Worm (Caenorhabditis elegans) whole organism, late embryonic: ENCODE data around the gene ckb-1.

Experiments
- C08G9.2 ChIP-seq: sonication (generic microtip); optimal IDR thresholded peaks from 2 replicates; lab custom pipeline; 2016; ENCODE audit warnings: mild to moderate bottlenecking, missing genetic modification characterization, moderate library complexity, missing compliant biosample characterization
- K09A11.1 ChIP-seq: sonication (generic microtip); optimal IDR thresholded peaks from 2 replicates; lab custom pipeline; 2017; ENCODE audit warnings: antibody characterized with exemption, mild to moderate bottlenecking, missing genetic modification characterization, missing compliant biosample characterization; ENCODE audit not compliant: insufficient read depth
- ama-1 ChIP-seq: fragments of 150-350 bp; optimal IDR thresholded peaks from 2 replicates; lab custom pipeline; 2014
- ceh-24 ChIP-seq: sonication (generic microtip); optimal IDR thresholded peaks from 2 replicates; lab custom pipeline; 2016; ENCODE audit warnings: mild to moderate bottlenecking, missing genetic modification characterization, missing compliant biosample characterization
- ceh-30 ChIP-seq: fragments of 150-350 bp; optimal IDR thresholded peaks from 2 replicates; lab custom pipeline; 2014; ENCODE audit warnings: missing biosample characterization, missing genetic modification characterization
- ceh-45 ChIP-seq: fragments of 200-800 bp; sonication (Bioruptor generic); IDR thresholded peaks from 2 replicates; pipeline ENCODE4 v1.3.6; 2022; ENCODE audit warnings: missing genetic modification reagents, missing genetic modification characterization, missing compliant biosample characterization
- elt-2 ChIP-seq: sonication (generic microtip); optimal IDR thresholded peaks from 2 replicates; lab custom pipeline; 2016; ENCODE audit warnings: missing genetic modification reagents, missing genetic modification characterization, missing compliant biosample characterization
- fkh-10 ChIP-seq: fragments of 150-350 bp; optimal IDR thresholded peaks from 2 replicates; lab custom pipeline; 2014; ENCODE audit warnings: missing biosample characterization, missing genetic modification reagents, missing genetic modification characterization
- hlh-15 ChIP-seq: sonication (generic microtip); optimal IDR thresholded peaks from 2 replicates; lab custom pipeline; 2016; ENCODE audit warnings: missing genetic modification characterization, missing compliant biosample characterization
- hlh-30 ChIP-seq: sonication (generic microtip); optimal IDR thresholded peaks from 2 replicates; lab custom pipeline; 2017; ENCODE audit warnings: antibody characterized with exemption, missing genetic modification characterization, missing compliant biosample characterization; ENCODE audit not compliant: insufficient read depth
- pha-2 ChIP-seq: sonication (generic microtip); optimal IDR thresholded peaks from 2 replicates; lab custom pipeline; 2017; ENCODE audit warnings: mild to moderate bottlenecking, missing genetic modification characterization, missing compliant biosample characterization
- pha-4 ChIP-seq: fragments of 150-350 bp; optimal IDR thresholded peaks from 2 replicates; lab custom pipeline; 2018; ENCODE audit warnings: missing biosample characterization, missing genetic modification reagents, missing genetic modification characterization
- tbx-2 ChIP-seq: sonication (generic microtip); optimal IDR thresholded peaks from 2 replicates; lab custom pipeline; 2016; ENCODE audit warnings: missing genetic modification characterization, missing compliant biosample characterization
- ztf-16 ChIP-seq: sonication (generic microtip); optimal IDR thresholded peaks from 2 replicates; lab custom pipeline; 2017; ENCODE audit warnings: missing genetic modification characterization, missing compliant biosample characterization

DNA sequence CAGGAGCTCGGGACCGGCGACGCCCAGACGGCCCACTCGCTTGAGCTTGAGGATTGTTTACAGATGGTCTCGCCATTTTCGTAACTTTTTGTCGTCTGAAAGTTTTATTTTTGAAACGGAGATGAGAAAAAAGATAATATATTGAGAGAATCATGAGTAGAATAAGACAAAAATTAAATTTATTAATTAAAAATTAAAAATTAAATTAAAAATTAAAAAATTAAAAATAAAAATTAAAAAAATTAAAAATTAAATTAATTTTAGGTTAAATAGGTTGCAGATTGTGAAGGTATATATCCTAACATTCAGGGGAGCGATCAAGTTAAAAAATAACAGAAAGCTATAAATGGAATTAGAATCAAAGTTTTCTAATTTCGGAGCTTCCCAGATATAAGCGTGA, 14.6 kb downstream of the ckb-1 start, which contains the start of gene B0284.3:
- TF ChIP-seq tbx-2 (tag; lab: Kevin White, UChicago) (no peak), C08G9.2 (tag; lab: Kevin White, UChicago) (no peak), ama-1 (lab: Kevin White, UChicago) (no peak), pha-4 (tag; lab: Kevin White, UChicago) (no peak), fkh-10 (GFP tag; lab: Kevin White, UChicago) (no peak), ceh-45 (GFP tag; lab: Robert Waterston, UW) (no peak), ceh-24 (no peak), K09A11.1 (tag; lab: Kevin White, UChicago) (no peak), ceh-30 (tag; lab: Kevin White, UChicago) (no peak), elt-2 (tag; lab: Kevin White, UChicago) (no peak), hlh-30 (tag; lab: Kevin White, UChicago) (no peak), ztf-16 (no peak), hlh-15 (no peak), pha-2 (tag; lab: Kevin White, UChicago) (no peak)
